Worm (Caenorhabditis elegans) whole organism, L1 larva: ENCODE measurements around the gene nas-28.
A peak's percentile ranks its signal among the peaks of the same experiment; 100 is the strongest.

ENCODE experiments used
- C34B4.2 ChIP-seq: sonication (generic microtip); optimal IDR thresholded peaks from 2 replicates; lab custom pipeline; 2017; ENCODE audit warnings: mild to moderate bottlenecking, missing genetic modification characterization, missing compliant biosample characterization
- aha-1 ChIP-seq: fragments of 150-350 bp; optimal IDR thresholded peaks from 2 replicates; lab custom pipeline; 2014; ENCODE audit warnings: missing biosample characterization, missing genetic modification characterization
- ama-1 ChIP-seq: fragments of 150-350 bp; optimal IDR thresholded peaks from 2 replicates; lab custom pipeline; 2014
- blmp-1 ChIP-seq: fragments of 150-350 bp; optimal IDR thresholded peaks from 2 replicates; lab custom pipeline; 2014; ENCODE audit warnings: missing biosample characterization, missing genetic modification characterization
- ceh-82 ChIP-seq, 3 experiments: fragments of 150-350 bp in 1 of 3; sonication (generic microtip) in 2 of 3; optimal IDR thresholded peaks; 2 replicates each; lab custom pipeline; 2014 to 2017; ENCODE audit warnings: missing biosample characterization in 3 of 3, missing genetic modification characterization in 3 of 3
- ceh-90 ChIP-seq: sonication (generic microtip); optimal IDR thresholded peaks from 2 replicates; lab custom pipeline; 2016; ENCODE audit warnings: missing genetic modification characterization, missing compliant biosample characterization
- ces-1 ChIP-seq: fragments of 150-350 bp; optimal IDR thresholded peaks from 2 replicates; lab custom pipeline; 2014; ENCODE audit warnings: missing biosample characterization, missing genetic modification reagents, missing genetic modification characterization
- dsc-1 ChIP-seq: sonication (generic microtip); optimal IDR thresholded peaks from 2 replicates; lab custom pipeline; 2016; ENCODE audit warnings: mild to moderate bottlenecking, missing genetic modification characterization, missing compliant biosample characterization
- efl-1 ChIP-seq, 4 experiments: fragments of 150-350 bp; optimal IDR thresholded peaks in 3 of 4; peaks in 1 of 4; 1 replicate in 1 of 4; 2 replicates in 3 of 4; lab custom pipeline; 2014; ENCODE audit warnings: missing biosample characterization in 2 of 4, missing genetic modification characterization in 2 of 4, missing genetic modification reagents in 2 of 4
- egl-13 ChIP-seq: sonication (generic microtip); optimal IDR thresholded peaks from 2 replicates; lab custom pipeline; 2016; ENCODE audit warnings: missing genotype, missing genetic modification reagents, missing genetic modification characterization, missing compliant biosample characterization
- egl-27 ChIP-seq, 2 experiments: fragments of 150-350 bp in 1 of 2; sonication (generic microtip); optimal IDR thresholded peaks; 3 replicates each; lab custom pipeline; 2017 to 2018; ENCODE audit warnings: missing biosample characterization in 2 of 2, missing genetic modification characterization in 2 of 2, missing genetic modification reagents in 2 of 2
- elt-2 ChIP-seq: sonication (generic microtip); optimal IDR thresholded peaks from 2 replicates; lab custom pipeline; 2016; ENCODE audit warnings: missing genetic modification characterization, mild to moderate bottlenecking, inconsistent platforms, missing compliant biosample characterization, missing genetic modification reagents
- ets-5 ChIP-seq: fragments of 200-800 bp; sonication (Bioruptor generic); IDR thresholded peaks from 2 replicates; pipeline ENCODE4 v1.3.6; 2022; ENCODE audit warnings: missing genetic modification characterization, missing compliant biosample characterization
- fkh-10 ChIP-seq: sonication (generic microtip); optimal IDR thresholded peaks from 2 replicates; lab custom pipeline; 2017; ENCODE audit warnings: missing biosample characterization, missing genetic modification reagents, missing genetic modification characterization
- fkh-8 ChIP-seq: sonication (generic microtip); optimal IDR thresholded peaks from 2 replicates; lab custom pipeline; 2016; ENCODE audit warnings: mild to moderate bottlenecking, missing genetic modification characterization, missing compliant biosample characterization
- fos-1 ChIP-seq: fragments of 150-350 bp; optimal IDR thresholded peaks from 2 replicates; lab custom pipeline; 2014; ENCODE audit warnings: missing biosample characterization, missing genetic modification characterization
- hlh-17 ChIP-seq: fragments of 200-800 bp; sonication (Bioruptor generic); optimal IDR thresholded peaks from 2 replicates; lab custom pipeline; 2018; ENCODE audit warnings: missing genetic modification characterization, mild to moderate bottlenecking, missing compliant biosample characterization, moderate library complexity, borderline replicate concordance
- irx-1 ChIP-seq: sonication (generic microtip); optimal IDR thresholded peaks from 2 replicates; lab custom pipeline; 2016; ENCODE audit warnings: missing genetic modification characterization, missing compliant biosample characterization
- isw-1 ChIP-seq: fragments of 200-800 bp; sonication (Bioruptor generic); IDR thresholded peaks from 2 replicates; pipeline ENCODE4 v1.3.6; 2022; ENCODE audit warnings: missing genetic modification characterization, missing compliant biosample characterization
- lin-13 ChIP-seq: fragments of 150-350 bp; optimal IDR thresholded peaks from 2 replicates; lab custom pipeline; 2014; ENCODE audit warnings: missing biosample characterization, missing genetic modification reagents, missing genetic modification characterization
- lin-14 ChIP-seq: fragments of 200-800 bp; sonication (Bioruptor generic); optimal IDR thresholded peaks from 2 replicates; lab custom pipeline; 2018; ENCODE audit warnings: mild to moderate bottlenecking, missing genetic modification characterization, moderate library complexity, missing compliant biosample characterization
- lin-35 ChIP-seq, 2 experiments: fragments of 150-350 bp; optimal IDR thresholded peaks; 2 replicates each; lab custom pipeline; 2014; ENCODE audit warnings: missing biosample characterization in 2 of 2, missing genetic modification characterization in 2 of 2, missing genetic modification reagents in 2 of 2
- lin-39 ChIP-seq: fragments of 150-350 bp; optimal IDR thresholded peaks from 2 replicates; lab custom pipeline; 2014; ENCODE audit warnings: missing biosample characterization, missing genetic modification reagents, missing genetic modification characterization
- lir-3 ChIP-seq: sonication (generic microtip); optimal IDR thresholded peaks from 2 replicates; lab custom pipeline; 2016; ENCODE audit warnings: mild to moderate bottlenecking, missing genetic modification characterization, moderate library complexity, missing compliant biosample characterization; ENCODE audit not compliant: poor library complexity
- lsy-2 ChIP-seq, 2 experiments: fragments of 150-350 bp; optimal IDR thresholded peaks; 2 replicates each; lab custom pipeline; 2014; ENCODE audit warnings: missing biosample characterization in 2 of 2, missing genetic modification characterization in 2 of 2
- mef-2 ChIP-seq: fragments of 150-350 bp; optimal IDR thresholded peaks from 2 replicates; lab custom pipeline; 2014; ENCODE audit warnings: missing biosample characterization, missing genetic modification characterization
- nhr-237 ChIP-seq: fragments of 150-350 bp; optimal IDR thresholded peaks from 2 replicates; lab custom pipeline; 2014; ENCODE audit warnings: missing biosample characterization, missing genetic modification characterization
- nhr-71 ChIP-seq: sonication (generic microtip); optimal IDR thresholded peaks from 2 replicates; lab custom pipeline; 2016; ENCODE audit warnings: mild to moderate bottlenecking, missing genetic modification characterization, moderate library complexity, missing compliant biosample characterization
- nhr-76 ChIP-seq: sonication (generic microtip); optimal IDR thresholded peaks from 2 replicates; lab custom pipeline; 2017; ENCODE audit warnings: missing biosample characterization, missing genetic modification characterization
- pax-3 ChIP-seq: fragments of 200-800 bp; sonication (Bioruptor generic); optimal IDR thresholded peaks from 2 replicates; lab custom pipeline; 2018; ENCODE audit warnings: mild to moderate bottlenecking, missing genetic modification characterization, moderate library complexity, missing compliant biosample characterization
- pqm-1 ChIP-seq: sonication (generic microtip); optimal IDR thresholded peaks from 3 replicates; lab custom pipeline; 2017; ENCODE audit warnings: missing biosample characterization, missing genetic modification characterization
- rnt-1 ChIP-seq: sonication (generic microtip); optimal IDR thresholded peaks from 2 replicates; lab custom pipeline; 2016; ENCODE audit warnings: mild to moderate bottlenecking, missing genetic modification characterization, moderate library complexity, missing compliant biosample characterization
- snu-23 ChIP-seq: sonication (generic microtip); optimal IDR thresholded peaks from 2 replicates; lab custom pipeline; 2016; ENCODE audit warnings: missing genetic modification characterization, missing compliant biosample characterization
- sox-4 ChIP-seq: sonication (generic microtip); optimal IDR thresholded peaks from 2 replicates; lab custom pipeline; 2016; ENCODE audit warnings: missing genetic modification characterization, missing compliant biosample characterization
- sptf-1 ChIP-seq: fragments of 150-350 bp; optimal IDR thresholded peaks from 2 replicates; lab custom pipeline; 2014; ENCODE audit warnings: missing biosample characterization, missing genetic modification characterization
- swsn-7 ChIP-seq: sonication (generic microtip); optimal IDR thresholded peaks from 2 replicates; lab custom pipeline; 2016; ENCODE audit warnings: missing genetic modification characterization, missing compliant biosample characterization
- tbx-2 ChIP-seq: sonication (generic microtip); optimal IDR thresholded peaks from 2 replicates; lab custom pipeline; 2016; ENCODE audit warnings: missing genetic modification characterization, missing compliant biosample characterization
- tlp-1 ChIP-seq: fragments of 150-350 bp; optimal IDR thresholded peaks from 2 replicates; lab custom pipeline; 2014; ENCODE audit warnings: missing biosample characterization, missing genetic modification characterization
- unc-30 ChIP-seq: sonication (generic microtip); optimal IDR thresholded peaks from 2 replicates; lab custom pipeline; 2017; ENCODE audit warnings: missing biosample characterization, missing genetic modification characterization
- unc-98 ChIP-seq: fragments of 200-800 bp; sonication (Bioruptor generic); IDR thresholded peaks from 2 replicates; pipeline ENCODE4 v1.3.6; 2022; ENCODE audit warnings: missing genetic modification characterization, missing compliant biosample characterization
- zip-4 ChIP-seq: fragments of 200-800 bp; sonication (Bioruptor generic); optimal IDR thresholded peaks from 2 replicates; lab custom pipeline; 2018; ENCODE audit warnings: mild to moderate bottlenecking, missing genetic modification characterization, moderate library complexity, missing compliant biosample characterization
- ztf-11 ChIP-seq, 2 experiments: sonication (generic microtip); optimal IDR thresholded peaks; 2 replicates each; lab custom pipeline; 2016 to 2017; ENCODE audit warnings: missing genetic modification characterization in 2 of 2, missing biosample characterization in 1 of 2, missing compliant biosample characterization in 1 of 2

The nas-28 gene

ce11 chrIII:6137431-6137830 is 45.6 kb downstream of the nas-28 start (continued):
- no peak for TF ChIP-seq unc-98 (GFP tag; lab: Robert Waterston, UW)
- TF ChIP-seq ceh-90 (tag; lab: Kevin White, UChicago) = no peak
- no peak for TF ChIP-seq hlh-17 (GFP tag; lab: Kevin White, UChicago)
- TF ChIP-seq tbx-2 (tag; lab: Kevin White, UChicago) = peak; percentile 77
- TF ChIP-seq elt-2 (tag; lab: Kevin White, UChicago) = no peak
- peak; percentile 71 for TF ChIP-seq rnt-1 (tag; lab: Kevin White, UChicago)
- TF ChIP-seq C34B4.2 (tag; lab: Kevin White, UChicago) = no peak
- TF ChIP-seq aha-1 (tag; lab: Kevin White, UChicago) = no peak
- TF ChIP-seq blmp-1 (tag; lab: Kevin White, UChicago) = no peak
- peak; percentile 55 for TF ChIP-seq dsc-1 (tag; lab: Kevin White, UChicago)
- TF ChIP-seq nhr-76 (tag; lab: Kevin White, UChicago) = no peak
- no peak for TF ChIP-seq ets-5
- TF ChIP-seq pqm-1 = no peak
- TF ChIP-seq ces-1 (GFP tag; lab: Kevin White, UChicago) = peak; percentile 59
- no peak for TF ChIP-seq sptf-1 (tag; lab: Kevin White, UChicago)
- no peak for TF ChIP-seq nhr-237 (tag; lab: Kevin White, UChicago)
- TF ChIP-seq pax-3 (tag; lab: Kevin White, UChicago) = no peak
- TF ChIP-seq lir-3 (tag; lab: Kevin White, UChicago) = peak; percentile 2
- no peak for TF ChIP-seq ztf-11 (tag; optimal IDR thresholded peaks at IDR 0.05; lab: Kevin White, UChicago)
- no peak for TF ChIP-seq unc-30 (tag; lab: Kevin White, UChicago)
- TF ChIP-seq ama-1 (lab: Kevin White, UChicago) = no peak
- TF ChIP-seq fos-1 (tag; lab: Kevin White, UChicago) = peak; percentile 5
- TF ChIP-seq efl-1 (optimal IDR thresholded peaks at IDR 0.05; lab: Kevin White, UChicago) = peak; percentile 47 to 55
- TF ChIP-seq efl-1 (GFP tag; optimal IDR thresholded peaks at IDR 0.05 in 1 of 2; lab: Kevin White, UChicago) = peak in 1 of 2 experiments; percentile 35
- peak in 1 of 2 experiments; percentile 53 for TF ChIP-seq lin-35 (GFP tag; optimal IDR thresholded peaks at IDR 0.05; lab: Kevin White, UChicago)
- no peak for TF ChIP-seq mef-2 (tag; lab: Kevin White, UChicago)
- peak; percentile 57 for TF ChIP-seq irx-1 (tag; lab: Kevin White, UChicago)
- TF ChIP-seq egl-27 (tag; optimal IDR thresholded peaks at IDR 0.05; lab: Kevin White, UChicago) = peak in 1 of 2 experiments; percentile 48
- peak; percentile 27 for TF ChIP-seq zip-4 (GFP tag; lab: Kevin White, UChicago)
- TF ChIP-seq fkh-8 (tag; lab: Kevin White, UChicago) = peak; percentile 69
- peak; percentile 51 for TF ChIP-seq egl-13 (tag; lab: Kevin White, UChicago)
- TF ChIP-seq sox-4 (tag; lab: Kevin White, UChicago) = no peak

- TF ChIP-seq isw-1 (GFP tag; lab: Robert Waterston, UW) (no peak), lsy-2 (tag; optimal IDR thresholded peaks at IDR 0.05; lab: Kevin White, UChicago) (peak in 1 of 2 experiments; percentile 12), unc-98 (GFP tag; lab: Robert Waterston, UW) (no peak)
Measured at ce11 chrIII:6136178-6136577, 46.8 kb downstream of the nas-28 start, which contains the start of gene mvk-1. Gene mvk-1, minus strand, starts transcription at chrIII:6136278.

ce11 chrIII:6135211-6135610 is 47.8 kb downstream of the nas-28 start:
- TF ChIP-seq ceh-82 (tag; optimal IDR thresholded peaks at IDR 0.05; lab: Kevin White, UChicago) = peak in 1 of 3 experiments; percentile 57
- TF ChIP-seq nhr-71 (tag; lab: Kevin White, UChicago) = peak; percentile 15
- TF ChIP-seq nhr-237 (tag; lab: Kevin White, UChicago) = no peak
- no peak for TF ChIP-seq tlp-1 (tag; lab: Kevin White, UChicago)
- TF ChIP-seq swsn-7 (tag; lab: Kevin White, UChicago) = peak; percentile 5
- peak; percentile 83 for TF ChIP-seq lin-14
- TF ChIP-seq sptf-1 (tag; lab: Kevin White, UChicago) = no peak
- peak; percentile 20 for TF ChIP-seq tbx-2 (tag; lab: Kevin White, UChicago)
- TF ChIP-seq fkh-10 (GFP tag; lab: Kevin White, UChicago) = peak; percentile 68
- no peak for TF ChIP-seq sox-4 (tag; lab: Kevin White, UChicago)
- no peak for TF ChIP-seq snu-23 (GFP tag; lab: Kevin White, UChicago)
- TF ChIP-seq lin-39 = no peak
- no peak for TF ChIP-seq lin-13 (GFP tag; lab: Kevin White, UChicago)
- TF ChIP-seq C34B4.2 (tag; lab: Kevin White, UChicago) = no peak
